Worm (Caenorhabditis elegans) whole organism, mixed stage, embryonic: Measurements from ENCODE around the gene bath-1.
"Not testable (repeated sequence)": the region's sequence is repeated elsewhere in the genome, so short reads cannot be mapped to it uniquely, and the experiment has no call there.

Experiments used
- M03D4.4 ChIP-seq: sonication (generic microtip); optimal IDR thresholded peaks from 2 replicates; lab custom pipeline; 2017; ENCODE audit warnings: mild to moderate bottlenecking, missing genetic modification characterization, missing compliant biosample characterization
- bed-3 ChIP-seq: fragments of 200-800 bp; sonication (Bioruptor generic); optimal IDR thresholded peaks from 3 replicates; lab custom pipeline; 2018; ENCODE audit warnings: mild to moderate bottlenecking, missing genetic modification characterization, moderate library complexity, missing compliant biosample characterization
- blmp-1 ChIP-seq: fragments of 150-350 bp; optimal IDR thresholded peaks from 2 replicates; lab custom pipeline; 2014; ENCODE audit warnings: missing biosample characterization, missing genetic modification characterization
- ceh-39 ChIP-seq: fragments of 150-350 bp; optimal IDR thresholded peaks from 2 replicates; lab custom pipeline; 2014; ENCODE audit warnings: missing biosample characterization, missing genetic modification characterization
- ceh-43 ChIP-seq: fragments of 200-800 bp; sonication (Bioruptor generic); optimal IDR thresholded peaks from 2 replicates; lab custom pipeline; 2018; ENCODE audit warnings: mild to moderate bottlenecking, missing genetic modification characterization, moderate library complexity, missing compliant biosample characterization
- ces-1 ChIP-seq: fragments of 150-350 bp; optimal IDR thresholded peaks from 2 replicates; lab custom pipeline; 2014; ENCODE audit warnings: missing biosample characterization, missing genetic modification reagents, missing genetic modification characterization
- cnd-1 ChIP-seq: fragments of 200-800 bp; sonication (Bioruptor generic); optimal IDR thresholded peaks from 2 replicates; lab custom pipeline; 2018; ENCODE audit warnings: mild to moderate bottlenecking, missing genetic modification characterization, missing compliant biosample characterization
- drap-1 ChIP-seq: fragments of 200-800 bp; sonication (Bioruptor generic); optimal IDR thresholded peaks from 3 replicates; lab custom pipeline; 2018; ENCODE audit warnings: mild to moderate bottlenecking, missing genetic modification characterization, missing compliant biosample characterization
- elt-1 ChIP-seq: sonication (generic microtip); optimal IDR thresholded peaks from 2 replicates; lab custom pipeline; 2017; ENCODE audit warnings: missing genetic modification characterization, mild to moderate bottlenecking, missing compliant biosample characterization, antibody characterized with exemption, moderate library complexity, borderline replicate concordance; ENCODE audit not compliant: insufficient read depth
- flh-1 ChIP-seq: fragments of 200-800 bp; sonication (Bioruptor generic); optimal IDR thresholded peaks from 2 replicates; lab custom pipeline; 2018; ENCODE audit warnings: mild to moderate bottlenecking, missing genetic modification characterization, moderate library complexity, missing compliant biosample characterization
- ham-2 ChIP-seq: fragments of 200-800 bp; sonication (Bioruptor generic); optimal IDR thresholded peaks from 2 replicates; lab custom pipeline; 2018; ENCODE audit warnings: mild to moderate bottlenecking, missing genetic modification characterization, missing compliant biosample characterization
- lin-13 ChIP-seq: fragments of 150-350 bp; optimal IDR thresholded peaks from 2 replicates; lab custom pipeline; 2014; ENCODE audit warnings: missing biosample characterization, missing genetic modification characterization
- lsy-2 ChIP-seq: fragments of 150-350 bp; optimal IDR thresholded peaks from 2 replicates; lab custom pipeline; 2014; ENCODE audit warnings: missing biosample characterization, missing genetic modification characterization
- mab-5 ChIP-seq: fragments of 150-350 bp; optimal IDR thresholded peaks from 2 replicates; lab custom pipeline; 2014; ENCODE audit warnings: missing biosample characterization, missing genetic modification characterization
- mep-1 ChIP-seq: fragments of 150-350 bp; optimal IDR thresholded peaks from 2 replicates; lab custom pipeline; 2017; ENCODE audit warnings: missing biosample characterization, missing genetic modification reagents, missing genetic modification characterization, inconsistent platforms
- mls-2 ChIP-seq: sonication (generic microtip); optimal IDR thresholded peaks from 2 replicates; lab custom pipeline; 2016; ENCODE audit warnings: mild to moderate bottlenecking, missing genetic modification characterization, moderate library complexity, missing compliant biosample characterization
- nhr-12 ChIP-seq: fragments of 150-350 bp; optimal IDR thresholded peaks from 2 replicates; lab custom pipeline; 2014; ENCODE audit warnings: missing biosample characterization, missing genetic modification characterization
- nhr-2 ChIP-seq: fragments of 150-350 bp; optimal IDR thresholded peaks from 2 replicates; lab custom pipeline; 2014; ENCODE audit warnings: missing biosample characterization, missing genetic modification characterization
- nhr-237 ChIP-seq: fragments of 150-350 bp; optimal IDR thresholded peaks from 2 replicates; lab custom pipeline; 2014; ENCODE audit warnings: missing biosample characterization, missing genetic modification characterization
- nhr-76 ChIP-seq: sonication (generic microtip); optimal IDR thresholded peaks from 2 replicates; lab custom pipeline; 2017; ENCODE audit warnings: missing biosample characterization, missing genetic modification characterization
- pha-4 ChIP-seq: fragments of 150-350 bp; optimal IDR thresholded peaks from 2 replicates; lab custom pipeline; 2018; ENCODE audit warnings: missing biosample characterization, missing genetic modification reagents, missing genetic modification characterization
- sptf-1 ChIP-seq: sonication (generic microtip); optimal IDR thresholded peaks from 2 replicates; lab custom pipeline; 2017; ENCODE audit warnings: mild to moderate bottlenecking, missing genetic modification characterization, moderate library complexity, missing compliant biosample characterization
- unc-120 ChIP-seq: sonication (generic microtip); optimal IDR thresholded peaks from 2 replicates; lab custom pipeline; 2017; ENCODE audit warnings: missing genetic modification characterization, missing compliant biosample characterization; ENCODE audit not compliant: poor library complexity, severe bottlenecking
- unc-39 ChIP-seq: fragments of 150-350 bp; optimal IDR thresholded peaks from 2 replicates; lab custom pipeline; 2014; ENCODE audit warnings: missing biosample characterization, missing genetic modification characterization
- unc-62 ChIP-seq: fragments of 150-350 bp; optimal IDR thresholded peaks from 2 replicates; lab custom pipeline; 2014; ENCODE audit warnings: missing biosample characterization, missing genetic modification reagents, missing genetic modification characterization
- zip-8 ChIP-seq: fragments of 150-350 bp; optimal IDR thresholded peaks from 2 replicates; lab custom pipeline; 2014; ENCODE audit warnings: missing biosample characterization, missing genetic modification characterization
- ztf-11 ChIP-seq: fragments of 150-350 bp; optimal IDR thresholded peaks from 2 replicates; lab custom pipeline; 2014; ENCODE audit warnings: missing biosample characterization, missing genetic modification characterization

Gene bath-1

ce11 chrII:2067451-2068021, 38.9 kb upstream of the bath-1 start, which contains the start of gene F07E5.12:
Gene F07E5.12 (plus strand): TSS chrII:2067971.
- TF ChIP-seq ham-2 (GFP tag; lab: Kevin White, UChicago); mab-5 (tag; lab: Kevin White, UChicago); unc-120 (tag; lab: Kevin White, UChicago): not testable (repeated sequence)

ce11 chrII:2064497-2064896, 35.9 kb upstream of the bath-1 start, which contains the start of gene fbxb-6:
Gene fbxb-6 (plus strand): TSS chrII:2064797.
- TF ChIP-seq sptf-1 (tag; lab: Kevin White, UChicago), result no peak
- TF ChIP-seq flh-1 (GFP tag; lab: Kevin White, UChicago), result no peak
- TF ChIP-seq mep-1 (tag; lab: Kevin White, UChicago), result no peak
- TF ChIP-seq nhr-76, result no peak
- TF ChIP-seq nhr-12 (tag; lab: Kevin White, UChicago), result no peak
- no peak for TF ChIP-seq nhr-2 (tag; lab: Kevin White, UChicago)
- TF ChIP-seq ceh-39, result no peak
- TF ChIP-seq ztf-11, result no peak
- TF ChIP-seq unc-62 (GFP tag; lab: Kevin White, UChicago), result no peak
- TF ChIP-seq pha-4 (tag; lab: Kevin White, UChicago), result no peak
- TF ChIP-seq elt-1 (tag; lab: Kevin White, UChicago), result no peak
- no peak for TF ChIP-seq bed-3
- no peak for TF ChIP-seq mls-2 (tag; lab: Kevin White, UChicago)
- TF ChIP-seq nhr-237 (tag; lab: Kevin White, UChicago), result no peak

- TF ChIP-seq zip-8 (tag; lab: Kevin White, UChicago) (no peak), drap-1 (no peak), unc-39 (tag; lab: Kevin White, UChicago) (no peak), cnd-1 (no peak), pha-4 (tag; lab: Kevin White, UChicago) (no peak), blmp-1 (no peak), ztf-11 (no peak), nhr-2 (tag; lab: Kevin White, UChicago) (no peak), lsy-2 (tag; lab: Kevin White, UChicago) (no peak), unc-62 (GFP tag; lab: Kevin White, UChicago) (no peak), ceh-43 (GFP tag; lab: Kevin White, UChicago) (no peak), ces-1 (GFP tag; lab: Kevin White, UChicago) (no peak), ham-2 (GFP tag; lab: Kevin White, UChicago) (no peak), mls-2 (tag; lab: Kevin White, UChicago) (no peak), ceh-39 (no peak)
- TF ChIP-seq, all 35 proteins: peak for 0
Measured at ce11 chrII:2063989-2064388, 35.4 kb upstream of the bath-1 start, which contains the start of gene F07E5.13. Gene F07E5.13 (minus strand): TSS chrII:2064089.

ce11 chrII:2058985-2059384, 30.4 kb upstream of the bath-1 start, which contains the start of gene F07E5.5:
Gene F07E5.5 (minus strand): TSS chrII:2059070.
- TF ChIP-seq mep-1 (tag; lab: Kevin White, UChicago) (peak; percentile 37), nhr-12 (tag; lab: Kevin White, UChicago) (no peak), lsy-2 (tag; lab: Kevin White, UChicago) (peak; percentile 94), lin-13 (peak; percentile 62), ces-1 (GFP tag; lab: Kevin White, UChicago) (peak; percentile 41)

ce11 chrII:2051372-2051771, 22.8 kb upstream of the bath-1 start, which contains the start of gene fbxb-35:
Gene fbxb-35 (plus strand): TSS chrII:2051672.
- TF ChIP-seq elt-1 (tag; lab: Kevin White, UChicago) (no peak), cnd-1 (peak; percentile 51)

ce11 chrII:2046556-2046955, 17.9 kb upstream of the bath-1 start, which contains the start of gene math-1:
Gene math-1 (minus strand): TSS chrII:2046656.
- not testable (repeated sequence) for TF ChIP-seq ztf-11; M03D4.4 (tag; lab: Kevin White, UChicago); elt-1 (tag; lab: Kevin White, UChicago)
